Worm (Caenorhabditis elegans): Measurements from ENCODE around the gene tofu-2.

Gene tofu-2

DNA sequence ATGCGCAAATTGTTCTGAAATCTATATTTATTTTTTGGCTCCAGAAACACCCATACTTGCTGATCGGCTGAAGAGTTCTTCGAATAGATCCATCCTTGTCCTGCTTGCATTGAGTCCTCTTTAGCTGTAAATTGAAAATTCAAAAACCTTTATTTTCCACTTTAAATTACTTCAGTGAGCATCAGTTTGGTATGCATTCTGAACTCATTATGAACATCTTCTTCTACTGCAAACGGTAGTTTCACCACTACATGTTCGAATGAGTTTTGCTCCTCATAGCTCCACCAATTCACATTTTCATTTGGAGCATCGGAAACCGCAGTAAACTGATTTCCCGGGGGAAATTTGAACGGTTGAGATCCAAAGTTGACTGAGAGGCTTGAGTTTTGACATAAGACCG is 895 bp downstream of the tofu-2 start:
- no peak for TF ChIP-seq sptf-1 (tag; optimal IDR thresholded peaks at IDR 0.05)
- no peak for TF ChIP-seq drap-1 (GFP tag; optimal IDR thresholded peaks at IDR 0.05)
- no peak for TF ChIP-seq hlh-1 (tag; optimal IDR thresholded peaks at IDR 0.05)
- TF ChIP-seq lin-13 (tag; optimal IDR thresholded peaks at IDR 0.05), result no peak
- TF ChIP-seq lin-32 (GFP tag; optimal IDR thresholded peaks at IDR 0.05), result no peak
- TF ChIP-seq elt-3 (tag; optimal IDR thresholded peaks at IDR 0.05), result no peak
- TF ChIP-seq blmp-1 (tag; optimal IDR thresholded peaks at IDR 0.05), result no peak
- no peak for TF ChIP-seq nhr-76 (tag; optimal IDR thresholded peaks at IDR 0.05)

DNA sequence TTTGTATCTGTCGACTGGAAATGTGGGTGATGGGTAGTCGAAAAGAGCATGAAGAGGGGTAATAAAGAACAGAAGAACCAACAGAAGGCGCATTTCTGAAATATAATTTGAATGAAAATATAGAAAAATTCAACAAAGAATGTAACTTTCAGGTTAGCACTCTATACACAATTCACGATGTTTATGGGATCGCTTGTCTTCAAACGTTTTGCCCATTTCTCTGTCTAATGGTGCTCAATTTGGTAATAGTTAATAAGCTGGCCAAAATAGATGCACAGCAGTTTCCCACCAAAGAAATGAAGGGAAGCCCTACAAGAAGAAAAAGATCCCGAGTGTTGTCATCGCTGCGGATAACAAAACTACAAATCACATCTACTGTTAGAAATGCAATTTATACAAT is 3.5 kb downstream of the tofu-2 start, which contains the start of gene F20A1.8:
F20A1.8 (minus strand) TSS at position 101 of the 400 bp plus-strand sequence.
- TF ChIP-seq sptf-1 (tag; optimal IDR thresholded peaks at IDR 0.05) (no peak), sem-2 (GFP tag; optimal IDR thresholded peaks at IDR 0.05) (no peak), blmp-1 (tag; optimal IDR thresholded peaks at IDR 0.05) (no peak), nhr-2 (tag; optimal IDR thresholded peaks at IDR 0.05) (no peak), nhr-76 (tag; optimal IDR thresholded peaks at IDR 0.05) (no peak), pha-4 (tag; optimal IDR thresholded peaks at IDR 0.05) (no peak), mab-5 (tag; optimal IDR thresholded peaks at IDR 0.05) (no peak), ham-2 (GFP tag; optimal IDR thresholded peaks at IDR 0.05) (no peak), ces-1 (GFP tag; optimal IDR thresholded peaks at IDR 0.05) (no peak), lsy-2 (tag; optimal IDR thresholded peaks at IDR 0.05) (no peak), lin-13 (tag; optimal IDR thresholded peaks at IDR 0.05) (no peak), zip-8 (tag; optimal IDR thresholded peaks at IDR 0.05) (no peak), cnd-1 (tag; optimal IDR thresholded peaks at IDR 0.05) (no peak), nhr-237 (tag; optimal IDR thresholded peaks at IDR 0.05) (no peak), ceh-39 (tag; optimal IDR thresholded peaks at IDR 0.05) (no peak), drap-1 (GFP tag; optimal IDR thresholded peaks at IDR 0.05) (no peak), M03D4.4 (tag; optimal IDR thresholded peaks at IDR 0.05) (no peak), hlh-1 (tag; optimal IDR thresholded peaks at IDR 0.05) (no peak), mls-2 (tag; optimal IDR thresholded peaks at IDR 0.05) (no peak)

DNA sequence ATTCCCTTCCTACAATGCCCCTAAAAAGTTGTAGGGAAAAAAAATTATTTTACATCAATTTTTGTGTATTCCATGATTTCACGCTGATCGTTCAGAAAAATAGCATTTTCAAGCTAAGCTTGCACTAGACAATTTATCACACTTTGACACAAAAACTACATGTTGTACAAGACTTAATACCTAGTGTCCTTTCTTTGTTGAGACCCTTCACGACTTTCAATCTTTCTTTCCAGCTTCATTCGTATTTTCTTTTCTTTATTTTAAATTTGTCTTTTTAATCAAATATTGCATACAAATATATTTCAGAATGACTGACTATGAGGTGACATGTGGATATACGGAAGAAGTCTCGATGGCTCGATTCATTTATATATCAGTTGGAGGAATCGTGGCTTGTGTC is 5.0 kb downstream of the tofu-2 start, which contains the start of gene F20A1.2:
F20A1.2 (plus strand) TSS at position 301 of the 400 bp plus-strand sequence.
- no peak for TF ChIP-seq tbx-8 (GFP tag; optimal IDR thresholded peaks at IDR 0.05)
- TF ChIP-seq hlh-1 (tag; optimal IDR thresholded peaks at IDR 0.05), result no peak
- no peak for TF ChIP-seq snpc-4 (tag; optimal IDR thresholded peaks at IDR 0.05)
- TF ChIP-seq bed-3 (GFP tag; optimal IDR thresholded peaks at IDR 0.05), result no peak
- TF ChIP-seq mls-2 (tag; optimal IDR thresholded peaks at IDR 0.05), result no peak
- TF ChIP-seq elt-1 (tag; optimal IDR thresholded peaks at IDR 0.05; ENCODE audit: borderline replicate concordance, insufficient read depth), result no peak
- TF ChIP-seq unc-39 (tag; optimal IDR thresholded peaks at IDR 0.05), result no peak
- no peak for TF ChIP-seq nhr-2 (tag; optimal IDR thresholded peaks at IDR 0.05)
- TF ChIP-seq cnd-1 (tag; optimal IDR thresholded peaks at IDR 0.05), result no peak

DNA sequence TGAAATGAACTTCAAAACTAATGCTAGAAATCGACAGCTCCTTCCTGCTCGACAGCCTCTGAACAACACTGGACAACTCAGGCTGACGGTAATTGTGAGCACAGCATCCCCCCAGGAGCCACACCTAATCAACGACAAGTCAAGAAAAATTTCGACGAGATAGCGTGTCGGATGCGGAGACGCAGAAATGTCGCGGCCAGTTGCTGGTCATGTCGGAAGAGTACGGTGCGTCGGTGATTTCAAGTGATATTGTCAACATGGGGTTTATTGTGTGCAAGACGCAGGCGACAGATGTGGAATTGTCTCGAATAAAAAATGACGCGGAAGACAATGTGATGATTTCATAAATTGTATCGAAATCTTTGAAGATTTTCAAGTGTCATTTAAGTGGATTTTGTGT is 14.6 kb downstream of the tofu-2 start, which contains the start of gene twk-11:
twk-11 (minus strand) TSS at position 101 of the 400 bp plus-strand sequence.
- TF ChIP-seq ceh-39 (tag; optimal IDR thresholded peaks at IDR 0.05) (no peak), elt-1 (tag; optimal IDR thresholded peaks at IDR 0.05; ENCODE audit: borderline replicate concordance, insufficient read depth) (no peak), pha-4 (tag; optimal IDR thresholded peaks at IDR 0.05) (peak; percentile 20), elt-3 (tag; optimal IDR thresholded peaks at IDR 0.05) (no peak)

DNA sequence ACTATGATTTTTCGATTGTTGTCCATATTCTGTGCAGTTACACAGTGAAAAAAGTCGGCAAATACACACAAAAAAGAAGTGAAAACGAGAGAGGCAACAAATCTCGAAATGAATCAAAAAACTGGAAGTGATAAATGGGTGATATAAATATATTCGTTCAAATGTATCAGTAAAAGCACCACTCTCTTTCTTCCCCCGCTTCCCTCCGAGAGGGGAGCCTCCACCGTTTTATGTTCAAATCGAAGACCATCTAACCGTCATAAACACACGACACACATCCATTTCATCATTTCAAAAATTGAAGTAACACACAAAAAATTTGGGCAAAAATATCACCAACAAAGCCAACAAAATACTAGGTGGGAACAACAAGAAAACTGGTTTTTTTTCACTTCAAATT is 24.0 kb downstream of the tofu-2 start, which contains the start of gene F20A1.6:
F20A1.6 (minus strand) TSS at position 101 of the 400 bp plus-strand sequence.
- no peak for TF ChIP-seq ceh-83 (GFP tag; optimal IDR thresholded peaks at IDR 0.05)
- no peak for TF ChIP-seq ces-1 (GFP tag; optimal IDR thresholded peaks at IDR 0.05)
- TF ChIP-seq bed-3 (GFP tag; optimal IDR thresholded peaks at IDR 0.05), result no peak

DNA sequence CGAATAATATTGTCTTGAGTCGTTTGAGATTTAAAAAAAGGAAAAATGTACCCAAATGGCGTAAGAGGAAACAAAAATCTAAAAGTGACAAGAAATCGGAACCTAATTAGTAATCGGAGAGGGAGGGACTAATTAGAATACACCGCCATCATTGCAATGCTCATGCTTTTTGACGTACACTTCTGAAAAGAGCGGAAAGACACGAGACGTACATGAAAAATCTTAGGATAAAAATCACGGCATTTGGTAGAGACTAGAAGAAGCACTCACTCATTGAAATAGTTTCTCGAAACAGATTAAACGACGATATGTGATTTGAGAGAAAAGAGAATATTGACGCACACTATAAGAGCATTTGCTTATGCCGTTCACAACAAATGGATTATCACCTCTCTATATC is 28.1 kb downstream of the tofu-2 start:
- no peak for TF ChIP-seq unc-39 (tag; optimal IDR thresholded peaks at IDR 0.05)
- TF ChIP-seq unc-62 (GFP tag; optimal IDR thresholded peaks at IDR 0.05), result no peak

DNA sequence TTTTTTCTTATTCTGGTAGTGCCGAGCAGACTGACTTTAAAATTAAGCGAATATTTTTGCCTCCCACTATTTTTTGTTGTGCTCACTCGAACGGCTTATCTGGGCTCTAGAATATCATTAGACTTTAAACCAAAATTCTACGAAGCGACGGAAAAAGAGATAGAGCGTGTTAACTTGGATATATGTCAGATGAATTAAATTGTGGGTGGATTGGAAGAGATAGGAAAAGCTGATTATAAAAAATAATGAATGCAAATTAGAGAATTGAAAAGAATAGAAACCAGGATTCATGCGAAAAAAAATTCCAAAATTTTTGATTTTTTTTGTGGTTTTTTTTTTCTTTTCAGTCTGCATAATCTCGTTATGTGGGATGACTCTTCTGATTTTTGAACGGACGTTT is 29.3 kb downstream of the tofu-2 start, which contains the start of gene F20A1.4:
F20A1.4 (minus strand) TSS at position 101 of the 400 bp plus-strand sequence.
- TF ChIP-seq unc-120 (tag; optimal IDR thresholded peaks at IDR 0.05; ENCODE audit: poor library complexity, severe bottlenecking), result no peak
- TF ChIP-seq ces-1 (GFP tag; optimal IDR thresholded peaks at IDR 0.05), result no peak
- no peak for TF ChIP-seq tbx-8 (GFP tag; optimal IDR thresholded peaks at IDR 0.05)
- TF ChIP-seq lin-13 (tag; optimal IDR thresholded peaks at IDR 0.05), result no peak
- TF ChIP-seq sptf-1 (tag; optimal IDR thresholded peaks at IDR 0.05), result no peak
- TF ChIP-seq blmp-1 (tag; optimal IDR thresholded peaks at IDR 0.05), result no peak
- TF ChIP-seq nhr-76 (tag; optimal IDR thresholded peaks at IDR 0.05), result no peak
- no peak for TF ChIP-seq snpc-4 (tag; optimal IDR thresholded peaks at IDR 0.05)
- no peak for TF ChIP-seq zip-8 (tag; optimal IDR thresholded peaks at IDR 0.05)
- TF ChIP-seq mls-2 (tag; optimal IDR thresholded peaks at IDR 0.05), result no peak
- no peak for TF ChIP-seq elt-3 (tag; optimal IDR thresholded peaks at IDR 0.05)
- no peak for TF ChIP-seq lin-32 (GFP tag; optimal IDR thresholded peaks at IDR 0.05)
- TF ChIP-seq bed-3 (GFP tag; optimal IDR thresholded peaks at IDR 0.05), result no peak
- TF ChIP-seq nhr-237 (tag; optimal IDR thresholded peaks at IDR 0.05), result no peak
- TF ChIP-seq unc-39 (tag; optimal IDR thresholded peaks at IDR 0.05), result no peak
- TF ChIP-seq pha-4 (tag; optimal IDR thresholded peaks at IDR 0.05), result no peak
- TF ChIP-seq nhr-28 (tag; optimal IDR thresholded peaks at IDR 0.05), result no peak

Data from whole organism, mixed stage, embryonic.